Worm (Caenorhabditis elegans) whole organism, L2 larva: Measurements from ENCODE around the gene mig-2.
A peak's percentile ranks its signal among the peaks of the same experiment; 100 is the strongest.

Source experiments
- C34F6.9 ChIP-seq: fragments of 150-350 bp; optimal IDR thresholded peaks from 2 replicates; lab custom pipeline; 2014; ENCODE audit warnings: missing biosample characterization, missing genetic modification characterization
- F13H6.1 ChIP-seq: sonication (generic microtip); optimal IDR thresholded peaks from 2 replicates; lab custom pipeline; 2016; ENCODE audit warnings: missing genetic modification characterization, missing compliant biosample characterization
- R02D3.7 ChIP-seq: fragments of 150-350 bp; optimal IDR thresholded peaks from 2 replicates; lab custom pipeline; 2014; ENCODE audit warnings: missing biosample characterization, missing genetic modification characterization
- Y55F3AM.14 ChIP-seq: fragments of 200-800 bp; sonication (Bioruptor generic); optimal IDR thresholded peaks from 2 replicates; lab custom pipeline; 2018; ENCODE audit warnings: mild to moderate bottlenecking, missing genetic modification characterization, missing compliant biosample characterization
- alr-1 ChIP-seq: fragments of 150-350 bp; optimal IDR thresholded peaks from 2 replicates; lab custom pipeline; 2014; ENCODE audit warnings: missing biosample characterization, missing genetic modification characterization
- ceh-16 ChIP-seq: fragments of 150-350 bp; optimal IDR thresholded peaks from 2 replicates; lab custom pipeline; 2014; ENCODE audit warnings: missing biosample characterization, missing genetic modification characterization
- ceh-82 ChIP-seq: fragments of 150-350 bp; optimal IDR thresholded peaks from 2 replicates; lab custom pipeline; 2014; ENCODE audit warnings: missing biosample characterization, missing genetic modification characterization
- crh-2 ChIP-seq: sonication (generic microtip); optimal IDR thresholded peaks from 2 replicates; lab custom pipeline; 2017; ENCODE audit warnings: missing biosample characterization, missing genetic modification characterization
- elt-1 ChIP-seq: fragments of 150-350 bp; optimal IDR thresholded peaks from 2 replicates; lab custom pipeline; 2014; ENCODE audit warnings: missing biosample characterization, missing genetic modification characterization
- elt-3 ChIP-seq: sonication (generic microtip); optimal IDR thresholded peaks from 2 replicates; lab custom pipeline; 2017; ENCODE audit warnings: missing biosample characterization, missing genetic modification characterization
- fos-1 ChIP-seq: fragments of 150-350 bp; optimal IDR thresholded peaks from 2 replicates; lab custom pipeline; 2014; ENCODE audit warnings: missing biosample characterization, missing genetic modification characterization
- gmeb-1 ChIP-seq: fragments of 150-350 bp; optimal IDR thresholded peaks from 2 replicates; lab custom pipeline; 2014; ENCODE audit warnings: missing biosample characterization, missing genetic modification characterization
- lin-11 ChIP-seq: fragments of 150-350 bp; sonication (generic microtip); optimal IDR thresholded peaks from 2 replicates; lab custom pipeline; 2014; ENCODE audit warnings: missing biosample characterization, missing genetic modification characterization, inconsistent platforms, mixed read lengths
- lsy-2 ChIP-seq, 2 experiments: fragments of 150-350 bp in 1 of 2; sonication (generic microtip) in 1 of 2; optimal IDR thresholded peaks; 2 replicates each; lab custom pipeline; 2014 to 2017; ENCODE audit warnings: missing biosample characterization in 2 of 2, missing genetic modification characterization in 2 of 2
- mab-5 ChIP-seq: fragments of 150-350 bp; optimal IDR thresholded peaks from 2 replicates; lab custom pipeline; 2014; ENCODE audit warnings: missing biosample characterization, missing genetic modification characterization
- mdl-1 ChIP-seq, 2 experiments: fragments of 150-350 bp in 1 of 2; sonication (generic microtip) in 1 of 2; optimal IDR thresholded peaks; 2 replicates each; lab custom pipeline; 2017; ENCODE audit warnings: missing biosample characterization in 2 of 2, missing genetic modification characterization in 2 of 2
- nhr-10 ChIP-seq: sonication (generic microtip); optimal IDR thresholded peaks from 2 replicates; lab custom pipeline; 2017; ENCODE audit warnings: missing biosample characterization, missing genetic modification characterization
- nhr-12 ChIP-seq: fragments of 150-350 bp; optimal IDR thresholded peaks from 2 replicates; lab custom pipeline; 2014; ENCODE audit warnings: missing biosample characterization, missing genetic modification characterization
- nhr-21 ChIP-seq: fragments of 150-350 bp; optimal IDR thresholded peaks from 2 replicates; lab custom pipeline; 2014; ENCODE audit warnings: missing biosample characterization, missing genetic modification characterization
- nhr-23 ChIP-seq: fragments of 150-350 bp; optimal IDR thresholded peaks from 2 replicates; lab custom pipeline; 2014; ENCODE audit warnings: missing biosample characterization, missing genetic modification reagents, missing genetic modification characterization
- nhr-6 ChIP-seq: fragments of 150-350 bp; optimal IDR thresholded peaks from 2 replicates; lab custom pipeline; 2014; ENCODE audit warnings: missing biosample characterization, missing genetic modification characterization
- peb-1 ChIP-seq: fragments of 150-350 bp; optimal IDR thresholded peaks from 2 replicates; lab custom pipeline; 2014; ENCODE audit warnings: missing biosample characterization, missing genetic modification characterization
- skn-1 ChIP-seq: sonication (generic microtip); optimal IDR thresholded peaks from 2 replicates; lab custom pipeline; 2017; ENCODE audit warnings: missing biosample characterization, missing genetic modification characterization
- sma-9 ChIP-seq, 2 experiments: fragments of 150-350 bp in 1 of 2; sonication (generic microtip) in 1 of 2; optimal IDR thresholded peaks; 2 replicates each; lab custom pipeline; 2014 to 2016; ENCODE audit warnings: missing genetic modification characterization in 2 of 2, mild to moderate bottlenecking in 1 of 2, missing biosample characterization in 1 of 2, missing compliant biosample characterization in 1 of 2, missing genetic modification reagents in 1 of 2, moderate library complexity in 1 of 2
- unc-39 ChIP-seq: fragments of 150-350 bp; optimal IDR thresholded peaks from 2 replicates; lab custom pipeline; 2014; ENCODE audit warnings: missing biosample characterization, missing genetic modification characterization
- unc-55 ChIP-seq: fragments of 150-350 bp; sonication (generic microtip); optimal IDR thresholded peaks from 3 replicates; lab custom pipeline; 2014; ENCODE audit warnings: missing biosample characterization, missing genetic modification reagents, missing genetic modification characterization
- unc-62 ChIP-seq: fragments of 150-350 bp; optimal IDR thresholded peaks from 2 replicates; lab custom pipeline; 2014; ENCODE audit warnings: missing biosample characterization, missing genetic modification reagents, missing genetic modification characterization
- ztf-1 ChIP-seq: fragments of 200-800 bp; sonication (Bioruptor generic); conservative IDR thresholded peaks from 2 replicates; pipeline ENCODE4 v1.3.6; 2022; ENCODE audit warnings: missing genetic modification characterization, missing compliant biosample characterization
- ztf-4 ChIP-seq: fragments of 150-350 bp; optimal IDR thresholded peaks from 2 replicates; lab custom pipeline; 2014; ENCODE audit warnings: missing biosample characterization, missing genetic modification characterization

Gene mig-2

DNA sequence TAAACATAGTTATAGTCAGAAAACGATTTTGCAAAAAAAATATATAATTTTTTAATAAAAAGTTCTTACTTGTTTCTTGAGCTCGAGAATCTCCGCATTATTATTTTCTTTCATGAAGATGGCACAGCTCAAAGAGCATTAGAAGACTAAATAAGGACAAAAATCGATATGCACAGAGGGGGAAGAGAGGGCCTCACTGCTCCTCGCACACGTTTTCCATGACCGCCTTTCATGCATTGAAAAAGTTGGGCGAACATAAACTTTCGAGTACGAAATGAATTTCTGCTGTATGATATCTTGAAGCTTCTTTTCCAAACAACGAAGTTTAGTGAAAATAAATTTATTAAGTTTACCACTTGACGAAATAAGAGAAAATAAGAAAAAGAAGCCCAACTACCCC, 37.2 kb upstream of the mig-2 start, which contains the start of gene ccdc-149:
TSS of gene ccdc-149 (minus strand) at position 221 of the 400 bp plus-strand sequence.
- TF ChIP-seq C34F6.9 (tag; lab: Kevin White, UChicago): no peak
- no peak for TF ChIP-seq lsy-2 (tag; optimal IDR thresholded peaks at IDR 0.05; lab: Kevin White, UChicago)
- TF ChIP-seq peb-1 (tag; lab: Kevin White, UChicago): no peak
- no peak for TF ChIP-seq elt-3 (tag; lab: Kevin White, UChicago)
- no peak for TF ChIP-seq alr-1 (tag; lab: Kevin White, UChicago)
- TF ChIP-seq lin-11 (tag; lab: Kevin White, UChicago): no peak
- no peak for TF ChIP-seq nhr-6
- no peak for TF ChIP-seq sma-9 (GFP tag; optimal IDR thresholded peaks at IDR 0.05; lab: Kevin White, UChicago)
- TF ChIP-seq sma-9 (tag; optimal IDR thresholded peaks at IDR 0.05; lab: Kevin White, UChicago): no peak
- no peak for TF ChIP-seq elt-1 (tag; lab: Kevin White, UChicago)
- no peak for TF ChIP-seq Y55F3AM.14 (GFP tag; lab: Kevin White, UChicago)
- no peak for TF ChIP-seq unc-62 (GFP tag; lab: Kevin White, UChicago)
- no peak for TF ChIP-seq ztf-4 (tag; lab: Kevin White, UChicago)
- no peak for TF ChIP-seq nhr-21
- no peak for TF ChIP-seq fos-1 (tag; lab: Kevin White, UChicago)
- TF ChIP-seq, all 48 proteins: peak for 0

- no peak for TF ChIP-seq lin-11 (tag; lab: Kevin White, UChicago)
- TF ChIP-seq sma-9 (GFP tag; optimal IDR thresholded peaks at IDR 0.05; lab: Kevin White, UChicago): peak; percentile 65
- no peak for TF ChIP-seq sma-9 (tag; optimal IDR thresholded peaks at IDR 0.05; lab: Kevin White, UChicago)
- TF ChIP-seq skn-1 (tag; lab: Kevin White, UChicago): peak; percentile 59
- TF ChIP-seq crh-2 (tag; lab: Kevin White, UChicago): peak; percentile 82
- peak; percentile 12 for TF ChIP-seq gmeb-1 (tag; lab: Kevin White, UChicago)
- no peak for TF ChIP-seq mdl-1 (tag; optimal IDR thresholded peaks at IDR 0.05; lab: Kevin White, UChicago)
- peak; percentile 27 for TF ChIP-seq F13H6.1 (tag; lab: Kevin White, UChicago)
- TF ChIP-seq fos-1 (tag; lab: Kevin White, UChicago): peak; percentile 97
These were observed 33.0 kb upstream of the mig-2 start for ce11 chrX:11515381-11515780.

DNA sequence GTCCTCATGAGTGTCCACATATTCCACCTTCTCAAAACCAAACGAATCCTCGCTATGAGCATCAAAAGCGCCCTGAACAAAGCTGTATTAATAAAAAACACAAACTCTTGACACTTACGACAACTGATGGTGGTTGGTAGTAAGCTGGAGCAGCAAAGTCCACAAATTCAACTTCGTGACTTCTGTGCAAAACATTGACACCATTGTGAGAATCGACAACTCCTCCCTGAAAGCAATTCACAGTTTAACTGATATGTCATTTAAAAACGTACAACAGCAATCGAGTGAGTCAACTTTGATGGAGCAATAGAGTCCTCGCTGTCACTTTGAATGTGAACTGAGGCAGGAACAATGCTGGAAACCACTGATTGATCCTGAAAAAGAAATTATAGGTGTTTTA, 31.0 kb upstream of the mig-2 start:
- TF ChIP-seq lin-11 (tag; lab: Kevin White, UChicago) (no peak), ztf-4 (tag; lab: Kevin White, UChicago) (no peak), ztf-1 (GFP tag; lab: Robert Waterston, UW) (no peak), elt-1 (tag; lab: Kevin White, UChicago) (no peak), mdl-1 (tag; optimal IDR thresholded peaks at IDR 0.05; lab: Kevin White, UChicago) (no peak), nhr-10 (tag; lab: Kevin White, UChicago) (no peak), F13H6.1 (tag; lab: Kevin White, UChicago) (no peak), unc-39 (tag; lab: Kevin White, UChicago) (no peak), unc-55 (GFP tag; lab: Kevin White, UChicago) (no peak), ceh-82 (no peak), mab-5 (tag; lab: Kevin White, UChicago) (no peak), nhr-12 (tag; lab: Kevin White, UChicago) (no peak)

- no peak for TF ChIP-seq ceh-16
- no peak for TF ChIP-seq nhr-23 (tag; lab: Kevin White, UChicago)
- TF ChIP-seq R02D3.7 (tag; lab: Kevin White, UChicago): no peak
- peak; percentile 15 for TF ChIP-seq fos-1 (tag; lab: Kevin White, UChicago)
- TF ChIP-seq alr-1 (tag; lab: Kevin White, UChicago): no peak
These were observed 30.0 kb upstream of the mig-2 start for ce11 chrX:11518415-11518814.

ce11 chrX:11519016-11519509, 29.3 kb upstream of the mig-2 start, which contains the start of gene hpo-34:
Gene hpo-34, minus strand, starts transcription at chrX:11519066.
- TF ChIP-seq F13H6.1 (tag; lab: Kevin White, UChicago) (peak; percentile 44), gmeb-1 (tag; lab: Kevin White, UChicago) (peak; percentile 43), sma-9 (GFP tag; optimal IDR thresholded peaks at IDR 0.05; lab: Kevin White, UChicago) (peak; percentile 60), sma-9 (tag; optimal IDR thresholded peaks at IDR 0.05; lab: Kevin White, UChicago) (no peak), crh-2 (tag; lab: Kevin White, UChicago) (peak; percentile 82), lsy-2 (tag; optimal IDR thresholded peaks at IDR 0.05; lab: Kevin White, UChicago) (no peak), fos-1 (tag; lab: Kevin White, UChicago) (peak; percentile 94)
